Fruit fly (Drosophila melanogaster): ENCODE data around the gene Srlp.

The Srlp gene

DNA sequence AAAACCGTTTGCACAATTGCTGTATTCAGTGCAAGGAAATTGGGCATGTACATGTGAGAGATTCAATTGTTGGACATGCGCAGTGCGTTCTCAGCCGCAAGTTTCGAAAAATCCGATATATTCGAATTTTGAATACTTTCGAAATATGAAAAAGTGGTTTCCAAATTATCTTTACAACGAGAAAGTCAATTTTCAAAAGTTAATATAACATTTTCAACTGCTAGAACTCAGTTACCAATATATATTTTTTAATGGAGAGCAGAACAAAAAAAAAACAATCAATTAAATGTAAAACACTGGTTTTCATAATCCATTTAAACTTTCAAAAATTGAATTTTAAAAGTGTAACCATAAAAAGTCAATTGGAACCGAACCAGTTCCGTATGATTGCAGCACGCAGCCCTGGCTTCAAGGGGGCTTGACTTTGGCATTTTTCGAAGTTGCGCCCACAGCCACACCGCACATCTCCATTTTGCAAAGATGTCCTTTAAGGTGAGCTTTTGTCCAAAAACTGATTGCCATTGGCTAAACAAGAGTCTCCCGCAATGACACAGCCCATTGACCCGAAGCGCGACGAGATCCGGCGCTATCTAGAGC, 11.4 kb upstream of the Srlp start, which contains the start of the genes Scgbeta and CG17202 (continued):
- peak; percentile 49 for TF ChIP-seq Ets65A (GFP tag)
- no peak for TF ChIP-seq CG13894 (tag; optimal IDR thresholded peaks at IDR 0.05)
- peak; percentile 35; the same call in 1 of the 2 replicates for TF ChIP-seq CG14014 (GFP tag; IDR thresholded peaks at IDR 0.05)
- TF ChIP-seq CG4707 (GFP tag; optimal IDR thresholded peaks at IDR 0.05) = no peak
- TF ChIP-seq Ets97D (GFP tag; optimal IDR thresholded peaks at IDR 0.05) = peak; percentile 65
- no peak for TF ChIP-seq Ravus (GFP tag; IDR thresholded peaks at IDR 0.05)
- TF ChIP-seq B-H1 (GFP tag; IDR thresholded peaks at IDR 0.05) = no peak
- TF ChIP-seq Max (GFP tag; optimal IDR thresholded peaks at IDR 0.05) = peak; percentile 23
- TF ChIP-seq hth (optimal IDR thresholded peaks at IDR 0.05) = no peak
- peak; percentile 59 for TF ChIP-seq Sin3A (optimal IDR thresholded peaks at IDR 0.05)
- TF ChIP-seq Side (GFP tag; optimal IDR thresholded peaks at IDR 0.05) = peak; percentile 11
- no peak for TF ChIP-seq Bdp1 (GFP tag; optimal IDR thresholded peaks at IDR 0.05)
- no peak for TF ChIP-seq Nf-YC (tag; optimal IDR thresholded peaks at IDR 0.05)
- TF ChIP-seq mam (GFP tag; optimal IDR thresholded peaks at IDR 0.05) = peak; percentile 28
- TF ChIP-seq Fer1 (GFP tag; optimal IDR thresholded peaks at IDR 0.05) = peak; percentile 10
- TF ChIP-seq Oli (tag; optimal IDR thresholded peaks at IDR 0.05) = no peak
- peak; percentile 44 for TF ChIP-seq CG12659 (GFP tag; optimal IDR thresholded peaks at IDR 0.05)
- no peak for TF ChIP-seq CG11695 (GFP tag; IDR thresholded peaks at IDR 0.05)
- TF ChIP-seq CG10462 (GFP tag; optimal IDR thresholded peaks at IDR 0.05) = no peak
- TF ChIP-seq lilli (GFP tag; optimal IDR thresholded peaks at IDR 0.05) = peak; percentile 49
- TF ChIP-seq kay (GFP tag; optimal IDR thresholded peaks at IDR 0.05) = no peak
- TF ChIP-seq CG6683 (GFP tag; optimal IDR thresholded peaks at IDR 0.05) = no peak
- TF ChIP-seq CkIIα-i1 (GFP tag; IDR thresholded peaks at IDR 0.05) = no peak
- no peak for TF ChIP-seq NK7.1 (GFP tag; optimal IDR thresholded peaks at IDR 0.05)
- TF ChIP-seq CG13424 (tag; optimal IDR thresholded peaks at IDR 0.05) = peak; percentile 41
- TF ChIP-seq CG11456 (GFP tag; IDR thresholded peaks at IDR 0.05) = peak; percentile 38; the same call in 1 of the 3 replicates
- TF ChIP-seq Abd-B (GFP tag; optimal IDR thresholded peaks at IDR 0.05) = no peak
- no peak for TF ChIP-seq toy (GFP tag; IDR thresholded peaks at IDR 0.05)
- TF ChIP-seq E2f2 (GFP tag; IDR thresholded peaks at IDR 0.05) = peak; percentile 72
- TF ChIP-seq Opbp (GFP tag; IDR thresholded peaks at IDR 0.05; ENCODE audit: partially characterized antibody) = 0 out of 3 replicates have a peak, but pooled peaks have one; percentile 22
- no peak for TF ChIP-seq abd-A (tag; optimal IDR thresholded peaks at IDR 0.05)
- TF ChIP-seq sim (GFP tag; IDR thresholded peaks at IDR 0.05) = no peak
- peak; percentile 37 for TF ChIP-seq CG30403 (GFP tag; optimal IDR thresholded peaks at IDR 0.05)
- peak; percentile 2 for TF ChIP-seq CG11398 (GFP tag; optimal IDR thresholded peaks at IDR 0.05)
- TF ChIP-seq HmgD (GFP tag; optimal IDR thresholded peaks at IDR 0.05) = no peak
- TF ChIP-seq tgo (GFP tag; IDR thresholded peaks at IDR 0.05) = no peak
- no peak for TF ChIP-seq Trl (optimal IDR thresholded peaks at IDR 0.05)
- no peak for TF ChIP-seq Trl (GFP tag; optimal IDR thresholded peaks at IDR 0.05)
- no peak for TF ChIP-seq NFAT (GFP tag; IDR thresholded peaks at IDR 0.05)
- TF ChIP-seq Hmx (GFP tag; optimal IDR thresholded peaks at IDR 0.05) = no peak
- TF ChIP-seq bab2 (GFP tag; optimal IDR thresholded peaks at IDR 0.05) = peak; percentile 7
- TF ChIP-seq CHES-1-like (GFP tag; optimal IDR thresholded peaks at IDR 0.05) = peak; percentile 21
- no peak for TF ChIP-seq jigr1 (GFP tag; IDR thresholded peaks at IDR 0.05)
- no peak for TF ChIP-seq CG10959 (GFP tag; IDR thresholded peaks at IDR 0.05)
- no peak for TF ChIP-seq CG2199 (GFP tag; IDR thresholded peaks at IDR 0.05)
- TF ChIP-seq CG8388 (GFP tag; optimal IDR thresholded peaks at IDR 0.05) = no peak
- TF ChIP-seq bcd (GFP tag; optimal IDR thresholded peaks at IDR 0.05) = no peak
- peak; percentile 56 for TF ChIP-seq CG9932 (GFP tag; IDR thresholded peaks at IDR 0.05)
- TF ChIP-seq Med (GFP tag) = peak; percentile 69
- no peak for TF ChIP-seq bigmax (GFP tag; optimal IDR thresholded peaks at IDR 0.05)
- TF ChIP-seq CG8765 (GFP tag; IDR thresholded peaks at IDR 0.05) = no peak
- peak; percentile 37 for TF ChIP-seq BEAF-32 (GFP tag; optimal IDR thresholded peaks at IDR 0.05)
- no peak for TF ChIP-seq CG11093 (GFP tag; IDR thresholded peaks at IDR 0.05)
